Worm (Caenorhabditis elegans) whole organism, L1 larva: ENCODE measurements around the gene grd-7.

Experiments
- C16A3.4 ChIP-seq: fragments of 150-350 bp; optimal IDR thresholded peaks from 2 replicates; lab custom pipeline; 2014; ENCODE audit warnings: missing biosample characterization, missing genetic modification characterization
- F16B12.6 ChIP-seq: fragments of 150-350 bp; optimal IDR thresholded peaks from 2 replicates; lab custom pipeline; 2014; ENCODE audit warnings: missing biosample characterization, missing genetic modification characterization
- Y116A8C.19 ChIP-seq: sonication (generic microtip); optimal IDR thresholded peaks from 2 replicates; lab custom pipeline; 2016; ENCODE audit warnings: missing compliant biosample characterization, missing genetic modification characterization, borderline replicate concordance
- ama-1 ChIP-seq: fragments of 150-350 bp; optimal IDR thresholded peaks from 2 replicates; lab custom pipeline; 2014
- blmp-1 ChIP-seq: fragments of 150-350 bp; optimal IDR thresholded peaks from 2 replicates; lab custom pipeline; 2014; ENCODE audit warnings: missing biosample characterization, missing genetic modification characterization
- ceh-63 ChIP-seq: fragments of 200-800 bp; sonication (Bioruptor generic); optimal IDR thresholded peaks from 2 replicates; lab custom pipeline; 2018; ENCODE audit warnings: mild to moderate bottlenecking, missing genetic modification characterization, missing compliant biosample characterization
- ceh-82 ChIP-seq, 3 experiments: fragments of 150-350 bp in 1 of 3; sonication (generic microtip) in 2 of 3; optimal IDR thresholded peaks; 2 replicates each; lab custom pipeline; 2014 to 2017; ENCODE audit warnings: missing biosample characterization in 3 of 3, missing genetic modification characterization in 3 of 3
- ceh-88 ChIP-seq: fragments of 200-800 bp; sonication (Bioruptor generic); IDR thresholded peaks from 2 replicates; pipeline ENCODE4 v1.3.6; 2022; ENCODE audit warnings: missing genetic modification characterization, missing compliant biosample characterization
- ceh-90 ChIP-seq: sonication (generic microtip); optimal IDR thresholded peaks from 2 replicates; lab custom pipeline; 2016; ENCODE audit warnings: missing genetic modification characterization, missing compliant biosample characterization
- ces-1 ChIP-seq: fragments of 150-350 bp; optimal IDR thresholded peaks from 2 replicates; lab custom pipeline; 2014; ENCODE audit warnings: missing biosample characterization, missing genetic modification reagents, missing genetic modification characterization
- dpl-1 ChIP-seq, 3 experiments: fragments of 150-350 bp in 2 of 3; sonication (generic microtip) in 1 of 3; optimal IDR thresholded peaks; 2 replicates each; lab custom pipeline; 2014 to 2017; ENCODE audit warnings: missing biosample characterization in 3 of 3, missing genetic modification characterization in 3 of 3, missing genetic modification reagents in 3 of 3
- efl-1 ChIP-seq, 4 experiments: fragments of 150-350 bp; optimal IDR thresholded peaks in 3 of 4; peaks in 1 of 4; 1 replicate in 1 of 4; 2 replicates in 3 of 4; lab custom pipeline; 2014; ENCODE audit warnings: missing biosample characterization in 2 of 4, missing genetic modification characterization in 2 of 4, missing genetic modification reagents in 2 of 4
- efl-3 ChIP-seq: fragments of 200-800 bp; sonication (Bioruptor generic); optimal IDR thresholded peaks from 2 replicates; lab custom pipeline; 2018; ENCODE audit warnings: mild to moderate bottlenecking, missing genetic modification characterization, missing compliant biosample characterization
- elt-3 ChIP-seq, 6 experiments: fragments of 150-350 bp in 1 of 6; sonication (generic microtip); optimal IDR thresholded peaks; 2 replicates each; lab custom pipeline; 2017 to 2018; ENCODE audit warnings: missing biosample characterization in 6 of 6, missing genetic modification characterization in 6 of 6, inconsistent platforms in 1 of 6
- ets-5 ChIP-seq: fragments of 200-800 bp; sonication (Bioruptor generic); IDR thresholded peaks from 2 replicates; pipeline ENCODE4 v1.3.6; 2022; ENCODE audit warnings: missing genetic modification characterization, missing compliant biosample characterization
- fkh-10 ChIP-seq: sonication (generic microtip); optimal IDR thresholded peaks from 2 replicates; lab custom pipeline; 2017; ENCODE audit warnings: missing biosample characterization, missing genetic modification reagents, missing genetic modification characterization
- fkh-4 ChIP-seq: sonication (generic microtip); optimal IDR thresholded peaks from 2 replicates; lab custom pipeline; 2016; ENCODE audit warnings: missing compliant biosample characterization, missing genetic modification characterization, borderline replicate concordance
- grh-1 ChIP-seq: fragments of 200-800 bp; sonication (Bioruptor generic); IDR thresholded peaks from 2 replicates; pipeline ENCODE4 v1.3.6; 2022; ENCODE audit warnings: missing genetic modification reagents, missing genetic modification characterization, missing compliant biosample characterization
- hlh-17 ChIP-seq: fragments of 200-800 bp; sonication (Bioruptor generic); optimal IDR thresholded peaks from 2 replicates; lab custom pipeline; 2018; ENCODE audit warnings: missing genetic modification characterization, mild to moderate bottlenecking, missing compliant biosample characterization, moderate library complexity, borderline replicate concordance
- hlh-4 ChIP-seq: sonication (generic microtip); optimal IDR thresholded peaks from 2 replicates; lab custom pipeline; 2016; ENCODE audit warnings: mild to moderate bottlenecking, missing genetic modification characterization, missing compliant biosample characterization
- jun-1 ChIP-seq: fragments of 150-350 bp; optimal IDR thresholded peaks from 2 replicates; lab custom pipeline; 2014; ENCODE audit warnings: missing biosample characterization, missing genetic modification reagents, missing genetic modification characterization
- lin-13 ChIP-seq: fragments of 150-350 bp; optimal IDR thresholded peaks from 2 replicates; lab custom pipeline; 2014; ENCODE audit warnings: missing biosample characterization, missing genetic modification reagents, missing genetic modification characterization
- lin-35 ChIP-seq, 2 experiments: fragments of 150-350 bp; optimal IDR thresholded peaks; 2 replicates each; lab custom pipeline; 2014; ENCODE audit warnings: missing biosample characterization in 2 of 2, missing genetic modification characterization in 2 of 2, missing genetic modification reagents in 2 of 2
- lin-39 ChIP-seq: fragments of 150-350 bp; optimal IDR thresholded peaks from 2 replicates; lab custom pipeline; 2014; ENCODE audit warnings: missing biosample characterization, missing genetic modification reagents, missing genetic modification characterization
- lir-3 ChIP-seq: sonication (generic microtip); optimal IDR thresholded peaks from 2 replicates; lab custom pipeline; 2016; ENCODE audit warnings: mild to moderate bottlenecking, missing genetic modification characterization, moderate library complexity, missing compliant biosample characterization; ENCODE audit not compliant: poor library complexity
- lsy-2 ChIP-seq, 2 experiments: fragments of 150-350 bp; optimal IDR thresholded peaks; 2 replicates each; lab custom pipeline; 2014; ENCODE audit warnings: missing biosample characterization in 2 of 2, missing genetic modification characterization in 2 of 2
- mab-9 ChIP-seq: fragments of 200-800 bp; sonication (Bioruptor generic); IDR thresholded peaks from 2 replicates; pipeline ENCODE4 v1.3.6; 2022; ENCODE audit warnings: missing genetic modification reagents, missing genetic modification characterization, missing compliant biosample characterization
- mdl-1 ChIP-seq, 2 experiments: fragments of 150-350 bp; optimal IDR thresholded peaks; 2 replicates each; lab custom pipeline; 2014 to 2017; ENCODE audit warnings: missing biosample characterization in 2 of 2, missing genetic modification characterization in 2 of 2, inconsistent platforms in 1 of 2
- nhr-11 ChIP-seq: fragments of 150-350 bp; optimal IDR thresholded peaks from 2 replicates; lab custom pipeline; 2014; ENCODE audit warnings: missing biosample characterization, missing genetic modification characterization
- nhr-12 ChIP-seq: sonication (generic microtip); optimal IDR thresholded peaks from 2 replicates; lab custom pipeline; 2017; ENCODE audit warnings: missing biosample characterization, missing genetic modification characterization
- nhr-19 ChIP-seq: fragments of 200-800 bp; sonication (Bioruptor generic); conservative IDR thresholded peaks from 2 replicates; pipeline ENCODE4 v1.3.6; 2022; ENCODE audit warnings: missing genetic modification characterization, missing compliant biosample characterization
- nhr-20 ChIP-seq: sonication (generic microtip); optimal IDR thresholded peaks from 2 replicates; lab custom pipeline; 2016; ENCODE audit warnings: mild to moderate bottlenecking, missing genetic modification characterization, missing compliant biosample characterization
- nhr-237 ChIP-seq: fragments of 150-350 bp; optimal IDR thresholded peaks from 2 replicates; lab custom pipeline; 2014; ENCODE audit warnings: missing biosample characterization, missing genetic modification characterization
- nhr-28 ChIP-seq: fragments of 150-350 bp; optimal IDR thresholded peaks from 2 replicates; lab custom pipeline; 2014; ENCODE audit warnings: missing biosample characterization, missing genetic modification characterization
- nhr-47 ChIP-seq: sonication (generic microtip); optimal IDR thresholded peaks from 2 replicates; lab custom pipeline; 2016; ENCODE audit warnings: mild to moderate bottlenecking, missing genetic modification characterization, moderate library complexity, missing compliant biosample characterization
- nhr-71 ChIP-seq: sonication (generic microtip); optimal IDR thresholded peaks from 2 replicates; lab custom pipeline; 2016; ENCODE audit warnings: mild to moderate bottlenecking, missing genetic modification characterization, moderate library complexity, missing compliant biosample characterization
- nhr-76 ChIP-seq: sonication (generic microtip); optimal IDR thresholded peaks from 2 replicates; lab custom pipeline; 2017; ENCODE audit warnings: missing biosample characterization, missing genetic modification characterization
- nhr-84 ChIP-seq: sonication (generic microtip); optimal IDR thresholded peaks from 2 replicates; lab custom pipeline; 2017; ENCODE audit warnings: missing biosample characterization, missing genetic modification characterization
- nhr-90 ChIP-seq: sonication (generic microtip); optimal IDR thresholded peaks from 2 replicates; lab custom pipeline; 2016; ENCODE audit warnings: mild to moderate bottlenecking, missing genetic modification characterization, missing compliant biosample characterization; ENCODE audit not compliant: poor library complexity
- pag-3 ChIP-seq: sonication (generic microtip); optimal IDR thresholded peaks from 2 replicates; lab custom pipeline; 2017; ENCODE audit warnings: missing genetic modification characterization, mild to moderate bottlenecking, missing compliant biosample characterization, antibody characterized with exemption, borderline replicate concordance; ENCODE audit not compliant: insufficient read depth
- sox-4 ChIP-seq: sonication (generic microtip); optimal IDR thresholded peaks from 2 replicates; lab custom pipeline; 2016; ENCODE audit warnings: missing genetic modification characterization, missing compliant biosample characterization
- sptf-1 ChIP-seq: fragments of 150-350 bp; optimal IDR thresholded peaks from 2 replicates; lab custom pipeline; 2014; ENCODE audit warnings: missing biosample characterization, missing genetic modification characterization
- sup-37 ChIP-seq: fragments of 200-800 bp; sonication (Bioruptor generic); optimal IDR thresholded peaks from 2 replicates; lab custom pipeline; 2018; ENCODE audit warnings: mild to moderate bottlenecking, missing genetic modification characterization, missing compliant biosample characterization
- swsn-7 ChIP-seq: sonication (generic microtip); optimal IDR thresholded peaks from 2 replicates; lab custom pipeline; 2016; ENCODE audit warnings: missing genetic modification characterization, missing compliant biosample characterization
- tbx-2 ChIP-seq: sonication (generic microtip); optimal IDR thresholded peaks from 2 replicates; lab custom pipeline; 2016; ENCODE audit warnings: missing genetic modification characterization, missing compliant biosample characterization
- unc-130 ChIP-seq: fragments of 150-350 bp; optimal IDR thresholded peaks from 2 replicates; lab custom pipeline; 2017; ENCODE audit warnings: missing biosample characterization, missing genetic modification characterization, inconsistent platforms
- unc-62 ChIP-seq: fragments of 150-350 bp; optimal IDR thresholded peaks from 2 replicates; lab custom pipeline; 2014; ENCODE audit warnings: missing biosample characterization, missing genetic modification reagents, missing genetic modification characterization
- unc-98 ChIP-seq: fragments of 200-800 bp; sonication (Bioruptor generic); IDR thresholded peaks from 2 replicates; pipeline ENCODE4 v1.3.6; 2022; ENCODE audit warnings: missing genetic modification characterization, missing compliant biosample characterization
- zag-1 ChIP-seq: fragments of 150-350 bp; optimal IDR thresholded peaks from 2 replicates; lab custom pipeline; 2014; ENCODE audit warnings: missing biosample characterization, missing genetic modification characterization
- zip-4 ChIP-seq: fragments of 200-800 bp; sonication (Bioruptor generic); optimal IDR thresholded peaks from 2 replicates; lab custom pipeline; 2018; ENCODE audit warnings: mild to moderate bottlenecking, missing genetic modification characterization, moderate library complexity, missing compliant biosample characterization
- ztf-11 ChIP-seq, 2 experiments: sonication (generic microtip); optimal IDR thresholded peaks; 2 replicates each; lab custom pipeline; 2016 to 2017; ENCODE audit warnings: missing genetic modification characterization in 2 of 2, missing biosample characterization in 1 of 2, missing compliant biosample characterization in 1 of 2
- ztf-4 ChIP-seq: fragments of 150-350 bp; optimal IDR thresholded peaks from 2 replicates; lab custom pipeline; 2014; ENCODE audit warnings: missing biosample characterization, missing genetic modification characterization

grd-7 gene

ce11 chrX:7234723-7235203 lies 34.5 kb downstream of the grd-7 start:
- TF ChIP-seq lin-35 (GFP tag; optimal IDR thresholded peaks at IDR 0.05; lab: Kevin White, UChicago) (peak in 1 of 2 experiments; percentile 0), ceh-90 (tag; lab: Kevin White, UChicago) (no peak), ztf-4 (tag; lab: Kevin White, UChicago) (no peak), efl-3 (GFP tag; lab: Kevin White, UChicago) (no peak), nhr-71 (peak; percentile 84), nhr-237 (no peak), nhr-12 (tag; lab: Kevin White, UChicago) (no peak), lsy-2 (tag; optimal IDR thresholded peaks at IDR 0.05; lab: Kevin White, UChicago) (peak; percentile 31 to 57), lin-39 (tag; lab: Kevin White, UChicago) (no peak), ets-5 (GFP tag; lab: Robert Waterston, UW) (no peak), nhr-11 (no peak), fkh-10 (peak; percentile 95), mdl-1 (tag; optimal IDR thresholded peaks at IDR 0.05; lab: Kevin White, UChicago) (peak in 1 of 2 experiments; percentile 38), elt-3 (tag; optimal IDR thresholded peaks at IDR 0.05; lab: Kevin White, UChicago) (no peak), ceh-88 (GFP tag; lab: Robert Waterston, UW) (no peak), ceh-82 (tag; optimal IDR thresholded peaks at IDR 0.05; lab: Kevin White, UChicago) (peak; percentile 29 to 56 (median 37)), mab-9 (GFP tag; lab: Robert Waterston, UW) (no peak), nhr-19 (GFP tag; lab: Robert Waterston, UW) (peak; percentile 46), ama-1 (lab: Kevin White, UChicago) (no peak), efl-1 (optimal IDR thresholded peaks at IDR 0.05; lab: Kevin White, UChicago) (peak; percentile 8 to 14), efl-1 (GFP tag; optimal IDR thresholded peaks at IDR 0.05 in 1 of 2; lab: Kevin White, UChicago) (peak in 1 of 2 experiments; percentile 14), unc-62 (GFP tag; lab: Kevin White, UChicago) (no peak), nhr-28 (no peak), zip-4 (GFP tag; lab: Kevin White, UChicago) (no peak), unc-130 (tag; lab: Kevin White, UChicago) (no peak), nhr-84 (tag; lab: Kevin White, UChicago) (no peak), zag-1 (tag; lab: Kevin White, UChicago) (no peak), lin-13 (GFP tag; lab: Kevin White, UChicago) (no peak), grh-1 (GFP tag; lab: Robert Waterston, UW) (no peak), ztf-11 (tag; optimal IDR thresholded peaks at IDR 0.05; lab: Kevin White, UChicago) (no peak), C16A3.4 (tag; lab: Kevin White, UChicago) (no peak), Y116A8C.19 (tag; lab: Kevin White, UChicago) (no peak), hlh-4 (tag; lab: Kevin White, UChicago) (no peak), sup-37 (GFP tag; lab: Kevin White, UChicago) (peak; percentile 21), nhr-90 (tag; lab: Kevin White, UChicago) (no peak), dpl-1 (GFP tag; optimal IDR thresholded peaks at IDR 0.05; lab: Kevin White, UChicago) (no peak), swsn-7 (tag; lab: Kevin White, UChicago) (peak; percentile 74), jun-1 (tag; lab: Kevin White, UChicago) (no peak), fkh-4 (tag; lab: Kevin White, UChicago) (no peak), nhr-20 (peak; percentile 36), pag-3 (tag; lab: Kevin White, UChicago) (peak; percentile 72), unc-98 (no peak), lir-3 (tag; lab: Kevin White, UChicago) (no peak), sptf-1 (tag; lab: Kevin White, UChicago) (no peak), hlh-17 (no peak), sox-4 (tag; lab: Kevin White, UChicago) (no peak), F16B12.6 (tag; lab: Kevin White, UChicago) (no peak), nhr-76 (no peak), nhr-47 (tag; lab: Kevin White, UChicago) (peak; percentile 57), ces-1 (GFP tag; lab: Kevin White, UChicago) (no peak), ceh-63 (GFP tag; lab: Kevin White, UChicago) (no peak), blmp-1 (tag; lab: Kevin White, UChicago) (no peak), tbx-2 (peak; percentile 83)
